Worm (Caenorhabditis elegans): ENCODE data around the gene mrps-9.

ce11 chrIII:8300860-8301396, 35.1 kb downstream of the mrps-9 start:
- TF ChIP-seq snpc-4 (GFP tag; optimal IDR thresholded peaks at IDR 0.05), result no peak
- no peak for TF ChIP-seq snpc-4 (tag; optimal IDR thresholded peaks at IDR 0.05)
- no peak for TF ChIP-seq C17E4.6 (GFP tag; IDR thresholded peaks at IDR 0.05)
- TF ChIP-seq Y53G8AR.9 (GFP tag; conservative IDR thresholded peaks at IDR 0.05), result no peak
